Worm (Caenorhabditis elegans) whole organism, midembryonic: ENCODE data around the gene lpin-1.

Experiments
- cog-1 ChIP-seq: sonication (generic microtip); optimal IDR thresholded peaks from 2 replicates; lab custom pipeline; 2016; ENCODE audit warnings: missing genetic modification characterization, missing compliant biosample characterization
- med-1 ChIP-seq: sonication (generic microtip); optimal IDR thresholded peaks from 2 replicates; lab custom pipeline; 2017; ENCODE audit warnings: missing genetic modification characterization, mild to moderate bottlenecking, missing compliant biosample characterization, antibody characterized with exemption, missing genetic modification reagents; ENCODE audit not compliant: insufficient read depth
- ztf-23 ChIP-seq: fragments of 200-800 bp; sonication (Bioruptor generic); IDR thresholded peaks from 2 replicates; pipeline ENCODE4 v1.3.6; 2022; ENCODE audit warnings: missing genetic modification reagents, missing genetic modification characterization, missing compliant biosample characterization

- no peak for TF ChIP-seq ztf-23
- TF ChIP-seq med-1 (GFP tag; lab: Kevin White, UChicago): no peak
- TF ChIP-seq cog-1: no peak
These were observed 3.4 kb upstream of the lpin-1 start for ce11 chrV:13657291-13657690.
